Worm (Caenorhabditis elegans) whole organism, mixed stage, embryonic: ENCODE data around the gene pax-2.

ENCODE experiments used
- M03D4.4 ChIP-seq: sonication (generic microtip); optimal IDR thresholded peaks from 2 replicates; lab custom pipeline; 2017; ENCODE audit warnings: mild to moderate bottlenecking, missing genetic modification characterization, missing compliant biosample characterization
- bed-3 ChIP-seq: fragments of 200-800 bp; sonication (Bioruptor generic); optimal IDR thresholded peaks from 3 replicates; lab custom pipeline; 2018; ENCODE audit warnings: mild to moderate bottlenecking, missing genetic modification characterization, moderate library complexity, missing compliant biosample characterization
- blmp-1 ChIP-seq: fragments of 150-350 bp; optimal IDR thresholded peaks from 2 replicates; lab custom pipeline; 2014; ENCODE audit warnings: missing biosample characterization, missing genetic modification characterization
- ceh-43 ChIP-seq: fragments of 200-800 bp; sonication (Bioruptor generic); optimal IDR thresholded peaks from 2 replicates; lab custom pipeline; 2018; ENCODE audit warnings: mild to moderate bottlenecking, missing genetic modification characterization, moderate library complexity, missing compliant biosample characterization
- ceh-83 ChIP-seq: fragments of 200-800 bp; sonication (Bioruptor generic); optimal IDR thresholded peaks from 2 replicates; lab custom pipeline; 2018; ENCODE audit warnings: mild to moderate bottlenecking, missing genetic modification characterization, missing compliant biosample characterization
- ces-1 ChIP-seq: fragments of 150-350 bp; optimal IDR thresholded peaks from 2 replicates; lab custom pipeline; 2014; ENCODE audit warnings: missing biosample characterization, missing genetic modification reagents, missing genetic modification characterization
- cnd-1 ChIP-seq: fragments of 200-800 bp; sonication (Bioruptor generic); optimal IDR thresholded peaks from 2 replicates; lab custom pipeline; 2018; ENCODE audit warnings: mild to moderate bottlenecking, missing genetic modification characterization, missing compliant biosample characterization
- drap-1 ChIP-seq: fragments of 200-800 bp; sonication (Bioruptor generic); optimal IDR thresholded peaks from 3 replicates; lab custom pipeline; 2018; ENCODE audit warnings: mild to moderate bottlenecking, missing genetic modification characterization, missing compliant biosample characterization
- elt-1 ChIP-seq: sonication (generic microtip); optimal IDR thresholded peaks from 2 replicates; lab custom pipeline; 2017; ENCODE audit warnings: missing genetic modification characterization, mild to moderate bottlenecking, missing compliant biosample characterization, antibody characterized with exemption, moderate library complexity, borderline replicate concordance; ENCODE audit not compliant: insufficient read depth
- elt-3 ChIP-seq: fragments of 150-350 bp; optimal IDR thresholded peaks from 2 replicates; lab custom pipeline; 2014; ENCODE audit warnings: missing biosample characterization, missing genetic modification characterization
- flh-1 ChIP-seq: fragments of 200-800 bp; sonication (Bioruptor generic); optimal IDR thresholded peaks from 2 replicates; lab custom pipeline; 2018; ENCODE audit warnings: mild to moderate bottlenecking, missing genetic modification characterization, moderate library complexity, missing compliant biosample characterization
- ham-2 ChIP-seq: fragments of 200-800 bp; sonication (Bioruptor generic); optimal IDR thresholded peaks from 2 replicates; lab custom pipeline; 2018; ENCODE audit warnings: mild to moderate bottlenecking, missing genetic modification characterization, missing compliant biosample characterization
- hlh-1 ChIP-seq: fragments of 150-350 bp; optimal IDR thresholded peaks from 2 replicates; lab custom pipeline; 2014; ENCODE audit warnings: missing biosample characterization, missing genetic modification reagents, missing genetic modification characterization
- lin-32 ChIP-seq: fragments of 200-800 bp; sonication (Bioruptor generic); optimal IDR thresholded peaks from 2 replicates; lab custom pipeline; 2018; ENCODE audit warnings: mild to moderate bottlenecking, missing genetic modification characterization, missing compliant biosample characterization
- lsy-2 ChIP-seq: fragments of 150-350 bp; optimal IDR thresholded peaks from 2 replicates; lab custom pipeline; 2014; ENCODE audit warnings: missing biosample characterization, missing genetic modification characterization
- mab-5 ChIP-seq: fragments of 150-350 bp; optimal IDR thresholded peaks from 2 replicates; lab custom pipeline; 2014; ENCODE audit warnings: missing biosample characterization, missing genetic modification characterization
- mep-1 ChIP-seq: fragments of 150-350 bp; optimal IDR thresholded peaks from 2 replicates; lab custom pipeline; 2017; ENCODE audit warnings: missing biosample characterization, missing genetic modification reagents, missing genetic modification characterization, inconsistent platforms
- mls-2 ChIP-seq: sonication (generic microtip); optimal IDR thresholded peaks from 2 replicates; lab custom pipeline; 2016; ENCODE audit warnings: mild to moderate bottlenecking, missing genetic modification characterization, moderate library complexity, missing compliant biosample characterization
- nhr-12 ChIP-seq: fragments of 150-350 bp; optimal IDR thresholded peaks from 2 replicates; lab custom pipeline; 2014; ENCODE audit warnings: missing biosample characterization, missing genetic modification characterization
- nhr-2 ChIP-seq: fragments of 150-350 bp; optimal IDR thresholded peaks from 2 replicates; lab custom pipeline; 2014; ENCODE audit warnings: missing biosample characterization, missing genetic modification characterization
- nhr-237 ChIP-seq: fragments of 150-350 bp; optimal IDR thresholded peaks from 2 replicates; lab custom pipeline; 2014; ENCODE audit warnings: missing biosample characterization, missing genetic modification characterization
- nhr-28 ChIP-seq: fragments of 150-350 bp; optimal IDR thresholded peaks from 2 replicates; lab custom pipeline; 2014; ENCODE audit warnings: missing biosample characterization, missing genetic modification characterization
- nhr-76 ChIP-seq: sonication (generic microtip); optimal IDR thresholded peaks from 2 replicates; lab custom pipeline; 2017; ENCODE audit warnings: missing biosample characterization, missing genetic modification characterization
- pha-4 ChIP-seq: fragments of 150-350 bp; optimal IDR thresholded peaks from 2 replicates; lab custom pipeline; 2018; ENCODE audit warnings: missing biosample characterization, missing genetic modification reagents, missing genetic modification characterization
- sem-2 ChIP-seq: fragments of 200-800 bp; sonication (Bioruptor generic); optimal IDR thresholded peaks from 2 replicates; lab custom pipeline; 2018; ENCODE audit warnings: mild to moderate bottlenecking, missing genetic modification characterization, missing compliant biosample characterization
- snpc-4 ChIP-seq: fragments of 150-350 bp; optimal IDR thresholded peaks from 2 replicates; lab custom pipeline; 2014; ENCODE audit warnings: missing biosample characterization, missing genetic modification characterization
- tbx-8 ChIP-seq: fragments of 200-800 bp; sonication (Bioruptor generic); optimal IDR thresholded peaks from 2 replicates; lab custom pipeline; 2018; ENCODE audit warnings: mild to moderate bottlenecking, missing genetic modification characterization, moderate library complexity, missing compliant biosample characterization
- unc-39 ChIP-seq: fragments of 150-350 bp; optimal IDR thresholded peaks from 2 replicates; lab custom pipeline; 2014; ENCODE audit warnings: missing biosample characterization, missing genetic modification characterization
- unc-62 ChIP-seq: fragments of 150-350 bp; optimal IDR thresholded peaks from 2 replicates; lab custom pipeline; 2014; ENCODE audit warnings: missing biosample characterization, missing genetic modification reagents, missing genetic modification characterization
- zip-8 ChIP-seq: fragments of 150-350 bp; optimal IDR thresholded peaks from 2 replicates; lab custom pipeline; 2014; ENCODE audit warnings: missing biosample characterization, missing genetic modification characterization
- ztf-11 ChIP-seq: fragments of 150-350 bp; optimal IDR thresholded peaks from 2 replicates; lab custom pipeline; 2014; ENCODE audit warnings: missing biosample characterization, missing genetic modification characterization

pax-2 gene

ce11 chrIV:4154641-4155040 lies 49.5 kb downstream of the pax-2 start, which contains the start of gene K08D10.14:
K08D10.14 (plus strand) TSS chrIV:4154941.
- TF ChIP-seq mls-2 (tag; lab: Kevin White, UChicago) (no peak), ces-1 (no peak), nhr-76 (no peak), mep-1 (tag; lab: Kevin White, UChicago) (no peak), bed-3 (GFP tag; lab: Kevin White, UChicago) (no peak), ceh-43 (GFP tag; lab: Kevin White, UChicago) (no peak), ztf-11 (tag; lab: Kevin White, UChicago) (no peak), nhr-2 (no peak), flh-1 (GFP tag; lab: Kevin White, UChicago) (no peak), lsy-2 (tag; lab: Kevin White, UChicago) (no peak), zip-8 (no peak), mab-5 (tag; lab: Kevin White, UChicago) (no peak), unc-39 (tag; lab: Kevin White, UChicago) (no peak), nhr-28 (tag; lab: Kevin White, UChicago) (no peak), elt-3 (tag; lab: Kevin White, UChicago) (no peak), elt-1 (tag; lab: Kevin White, UChicago) (no peak), ceh-83 (GFP tag; lab: Kevin White, UChicago) (no peak), nhr-237 (no peak), snpc-4 (tag; lab: Kevin White, UChicago) (no peak)

- TF ChIP-seq ces-1 (no peak), snpc-4 (tag; lab: Kevin White, UChicago) (no peak), cnd-1 (no peak), ztf-11 (tag; lab: Kevin White, UChicago) (no peak), hlh-1 (no peak), ceh-83 (GFP tag; lab: Kevin White, UChicago) (no peak), drap-1 (no peak), sem-2 (GFP tag; lab: Kevin White, UChicago) (no peak), tbx-8 (no peak), mep-1 (tag; lab: Kevin White, UChicago) (no peak), nhr-2 (no peak), ham-2 (GFP tag; lab: Kevin White, UChicago) (no peak), zip-8 (no peak), mls-2 (tag; lab: Kevin White, UChicago) (no peak), elt-1 (tag; lab: Kevin White, UChicago) (no peak), unc-62 (GFP tag; lab: Kevin White, UChicago) (no peak), lin-32 (no peak), bed-3 (GFP tag; lab: Kevin White, UChicago) (no peak)
Observed at ce11 chrIV:4152143-4152542, 52.0 kb downstream of the pax-2 start, which contains the start of the genes K08D10.10 and R07C12.1. K08D10.10 (plus strand) TSS chrIV:4152235. R07C12.1 (plus strand) TSS chrIV:4152456.

ce11 chrIV:4150138-4150537 lies 54.0 kb downstream of the pax-2 start:
- TF ChIP-seq nhr-12 (tag; lab: Kevin White, UChicago) (no peak), nhr-237 (no peak), M03D4.4 (tag; lab: Kevin White, UChicago) (no peak), flh-1 (GFP tag; lab: Kevin White, UChicago) (no peak), elt-3 (tag; lab: Kevin White, UChicago) (no peak), zip-8 (no peak), blmp-1 (tag; lab: Kevin White, UChicago) (no peak), mep-1 (tag; lab: Kevin White, UChicago) (no peak), mls-2 (tag; lab: Kevin White, UChicago) (no peak), ces-1 (no peak), cnd-1 (no peak), lsy-2 (tag; lab: Kevin White, UChicago) (no peak), nhr-76 (no peak), ceh-43 (GFP tag; lab: Kevin White, UChicago) (no peak), hlh-1 (no peak), mab-5 (tag; lab: Kevin White, UChicago) (no peak), pha-4 (no peak), ceh-83 (GFP tag; lab: Kevin White, UChicago) (no peak), ztf-11 (tag; lab: Kevin White, UChicago) (no peak), sem-2 (GFP tag; lab: Kevin White, UChicago) (no peak)
- TF ChIP-seq, all 35 proteins: peak for 0
